Worm (Caenorhabditis elegans) whole organism, L1 larva: ENCODE measurements around the gene abu-14.

ENCODE experiments used
- C34B4.2 ChIP-seq: sonication (generic microtip); optimal IDR thresholded peaks from 2 replicates; lab custom pipeline; 2017; ENCODE audit warnings: mild to moderate bottlenecking, missing genetic modification characterization, missing compliant biosample characterization
- Y116A8C.19 ChIP-seq: sonication (generic microtip); optimal IDR thresholded peaks from 2 replicates; lab custom pipeline; 2016; ENCODE audit warnings: missing compliant biosample characterization, missing genetic modification characterization, borderline replicate concordance
- alr-1 ChIP-seq: fragments of 200-800 bp; sonication (Bioruptor generic); optimal IDR thresholded peaks from 2 replicates; lab custom pipeline; 2018; ENCODE audit warnings: borderline replicate concordance, mild to moderate bottlenecking, missing genetic modification characterization, missing compliant biosample characterization
- ceh-63 ChIP-seq: fragments of 200-800 bp; sonication (Bioruptor generic); optimal IDR thresholded peaks from 2 replicates; lab custom pipeline; 2018; ENCODE audit warnings: mild to moderate bottlenecking, missing genetic modification characterization, missing compliant biosample characterization
- ceh-8 ChIP-seq: fragments of 200-800 bp; sonication (Bioruptor generic); optimal IDR thresholded peaks from 2 replicates; lab custom pipeline; 2018; ENCODE audit warnings: mild to moderate bottlenecking, missing genetic modification characterization, moderate library complexity, missing compliant biosample characterization
- ceh-88 ChIP-seq: fragments of 200-800 bp; sonication (Bioruptor generic); IDR thresholded peaks from 2 replicates; pipeline ENCODE4 v1.3.6; 2022; ENCODE audit warnings: missing genetic modification characterization, missing compliant biosample characterization
- ces-1 ChIP-seq: fragments of 150-350 bp; optimal IDR thresholded peaks from 2 replicates; lab custom pipeline; 2014; ENCODE audit warnings: missing biosample characterization, missing genetic modification reagents, missing genetic modification characterization
- efl-1 ChIP-seq, 4 experiments: fragments of 150-350 bp; optimal IDR thresholded peaks in 3 of 4; peaks in 1 of 4; 1 replicate in 1 of 4; 2 replicates in 3 of 4; lab custom pipeline; 2014; ENCODE audit warnings: missing biosample characterization in 2 of 4, missing genetic modification characterization in 2 of 4, missing genetic modification reagents in 2 of 4
- egl-13 ChIP-seq: sonication (generic microtip); optimal IDR thresholded peaks from 2 replicates; lab custom pipeline; 2016; ENCODE audit warnings: missing genotype, missing genetic modification reagents, missing genetic modification characterization, missing compliant biosample characterization
- elt-2 ChIP-seq: sonication (generic microtip); optimal IDR thresholded peaks from 2 replicates; lab custom pipeline; 2016; ENCODE audit warnings: missing genetic modification characterization, mild to moderate bottlenecking, inconsistent platforms, missing compliant biosample characterization, missing genetic modification reagents
- elt-3 ChIP-seq, 6 experiments: fragments of 150-350 bp in 1 of 6; sonication (generic microtip); optimal IDR thresholded peaks; 2 replicates each; lab custom pipeline; 2017 to 2018; ENCODE audit warnings: missing biosample characterization in 6 of 6, missing genetic modification characterization in 6 of 6, inconsistent platforms in 1 of 6
- fkh-4 ChIP-seq: sonication (generic microtip); optimal IDR thresholded peaks from 2 replicates; lab custom pipeline; 2016; ENCODE audit warnings: missing compliant biosample characterization, missing genetic modification characterization, borderline replicate concordance
- hpl-2 ChIP-seq: fragments of 150-350 bp; optimal IDR thresholded peaks from 2 replicates; lab custom pipeline; 2014; ENCODE audit warnings: missing biosample characterization, missing genetic modification reagents, missing genetic modification characterization
- isw-1 ChIP-seq: fragments of 200-800 bp; sonication (Bioruptor generic); IDR thresholded peaks from 2 replicates; pipeline ENCODE4 v1.3.6; 2022; ENCODE audit warnings: missing genetic modification characterization, missing compliant biosample characterization
- lsy-2 ChIP-seq, 2 experiments: fragments of 150-350 bp; optimal IDR thresholded peaks; 2 replicates each; lab custom pipeline; 2014; ENCODE audit warnings: missing biosample characterization in 2 of 2, missing genetic modification characterization in 2 of 2
- mep-1 ChIP-seq: fragments of 150-350 bp; optimal IDR thresholded peaks from 2 replicates; lab custom pipeline; 2014; ENCODE audit warnings: missing biosample characterization, missing genetic modification characterization
- nhr-11 ChIP-seq: fragments of 150-350 bp; optimal IDR thresholded peaks from 2 replicates; lab custom pipeline; 2014; ENCODE audit warnings: missing biosample characterization, missing genetic modification characterization
- nhr-19 ChIP-seq: fragments of 200-800 bp; sonication (Bioruptor generic); conservative IDR thresholded peaks from 2 replicates; pipeline ENCODE4 v1.3.6; 2022; ENCODE audit warnings: missing genetic modification characterization, missing compliant biosample characterization
- nhr-28 ChIP-seq: fragments of 150-350 bp; optimal IDR thresholded peaks from 2 replicates; lab custom pipeline; 2014; ENCODE audit warnings: missing biosample characterization, missing genetic modification characterization
- nhr-77 ChIP-seq: fragments of 150-350 bp; optimal IDR thresholded peaks from 2 replicates; lab custom pipeline; 2014; ENCODE audit warnings: missing biosample characterization, missing genetic modification characterization
- nhr-84 ChIP-seq: sonication (generic microtip); optimal IDR thresholded peaks from 2 replicates; lab custom pipeline; 2017; ENCODE audit warnings: missing biosample characterization, missing genetic modification characterization
- pag-3 ChIP-seq: sonication (generic microtip); optimal IDR thresholded peaks from 2 replicates; lab custom pipeline; 2017; ENCODE audit warnings: missing genetic modification characterization, mild to moderate bottlenecking, missing compliant biosample characterization, antibody characterized with exemption, borderline replicate concordance; ENCODE audit not compliant: insufficient read depth
- pax-3 ChIP-seq: fragments of 200-800 bp; sonication (Bioruptor generic); optimal IDR thresholded peaks from 2 replicates; lab custom pipeline; 2018; ENCODE audit warnings: mild to moderate bottlenecking, missing genetic modification characterization, moderate library complexity, missing compliant biosample characterization
- rnt-1 ChIP-seq: sonication (generic microtip); optimal IDR thresholded peaks from 2 replicates; lab custom pipeline; 2016; ENCODE audit warnings: mild to moderate bottlenecking, missing genetic modification characterization, moderate library complexity, missing compliant biosample characterization
- sup-37 ChIP-seq: fragments of 200-800 bp; sonication (Bioruptor generic); optimal IDR thresholded peaks from 2 replicates; lab custom pipeline; 2018; ENCODE audit warnings: mild to moderate bottlenecking, missing genetic modification characterization, missing compliant biosample characterization
- swsn-7 ChIP-seq: sonication (generic microtip); optimal IDR thresholded peaks from 2 replicates; lab custom pipeline; 2016; ENCODE audit warnings: missing genetic modification characterization, missing compliant biosample characterization
- tlp-1 ChIP-seq: fragments of 150-350 bp; optimal IDR thresholded peaks from 2 replicates; lab custom pipeline; 2014; ENCODE audit warnings: missing biosample characterization, missing genetic modification characterization
- unc-130 ChIP-seq: fragments of 150-350 bp; optimal IDR thresholded peaks from 2 replicates; lab custom pipeline; 2017; ENCODE audit warnings: missing biosample characterization, missing genetic modification characterization, inconsistent platforms
- unc-98 ChIP-seq: fragments of 200-800 bp; sonication (Bioruptor generic); IDR thresholded peaks from 2 replicates; pipeline ENCODE4 v1.3.6; 2022; ENCODE audit warnings: missing genetic modification characterization, missing compliant biosample characterization
- zag-1 ChIP-seq: fragments of 150-350 bp; optimal IDR thresholded peaks from 2 replicates; lab custom pipeline; 2014; ENCODE audit warnings: missing biosample characterization, missing genetic modification characterization
- ztf-11 ChIP-seq, 2 experiments: sonication (generic microtip); optimal IDR thresholded peaks; 2 replicates each; lab custom pipeline; 2016 to 2017; ENCODE audit warnings: missing genetic modification characterization in 2 of 2, missing biosample characterization in 1 of 2, missing compliant biosample characterization in 1 of 2

Gene abu-14

ce11 chrII:9177080-9177479 is 49.9 kb downstream of the abu-14 start, which contains the start of the genes sec-5 and pir-1 (continued):
- TF ChIP-seq tlp-1 (tag; lab: Kevin White, UChicago) (no peak), sup-37 (GFP tag; lab: Kevin White, UChicago) (no peak), nhr-28 (no peak), nhr-84 (tag; lab: Kevin White, UChicago) (no peak), unc-130 (tag; lab: Kevin White, UChicago) (peak; percentile 5), nhr-11 (tag; lab: Kevin White, UChicago) (no peak), nhr-19 (no peak; the same call in 1 of the 2 replicates), elt-3 (tag; optimal IDR thresholded peaks at IDR 0.05; lab: Kevin White, UChicago) (peak in 1 of 6 experiments; percentile 57), unc-98 (GFP tag; lab: Robert Waterston, UW) (no peak), swsn-7 (peak; percentile 42), fkh-4 (tag; lab: Kevin White, UChicago) (no peak), ceh-63 (GFP tag; lab: Kevin White, UChicago) (no peak), elt-2 (tag; lab: Kevin White, UChicago) (no peak), alr-1 (tag; lab: Kevin White, UChicago) (no peak), ztf-11 (tag; optimal IDR thresholded peaks at IDR 0.05; lab: Kevin White, UChicago) (no peak), C34B4.2 (tag; lab: Kevin White, UChicago) (no peak), pag-3 (tag; lab: Kevin White, UChicago) (no peak), ceh-8 (GFP tag; lab: Kevin White, UChicago) (no peak), isw-1 (GFP tag; lab: Robert Waterston, UW) (peak; percentile 28), hpl-2 (GFP tag; lab: Kevin White, UChicago) (no peak), zag-1 (tag; lab: Kevin White, UChicago) (no peak), Y116A8C.19 (tag; lab: Kevin White, UChicago) (no peak), ceh-88 (GFP tag; lab: Robert Waterston, UW) (no peak), lsy-2 (tag; optimal IDR thresholded peaks at IDR 0.05; lab: Kevin White, UChicago) (peak; percentile 65 to 74), nhr-77 (tag; lab: Kevin White, UChicago) (no peak), ces-1 (GFP tag; lab: Kevin White, UChicago) (no peak), mep-1 (tag; lab: Kevin White, UChicago) (peak; percentile 71), pax-3 (tag; lab: Kevin White, UChicago) (no peak), rnt-1 (peak; percentile 48), egl-13 (no peak)

- TF ChIP-seq efl-1 (optimal IDR thresholded peaks at IDR 0.05; lab: Kevin White, UChicago), result no peak
- peak in 1 of 2 experiments; percentile 68 for TF ChIP-seq efl-1 (GFP tag; optimal IDR thresholded peaks at IDR 0.05 in 1 of 2; lab: Kevin White, UChicago)
- TF ChIP-seq ceh-88 (GFP tag; lab: Robert Waterston, UW), result no peak
Measured at ce11 chrII:9176523-9176922, 50.5 kb downstream of the abu-14 start.
